Fruit fly (Drosophila melanogaster) Kc167 (cell line): ENCODE results near the gene beta4GalNAcTB.

Experiments
- Myc ChIP-seq: fragments of >200 bp; optimal IDR thresholded peaks from 2 replicates; lab custom pipeline; 2017; ENCODE audit warnings: missing external identifiers
- Sin3A ChIP-seq: fragments of >200 bp; optimal IDR thresholded peaks from 2 replicates; lab custom pipeline; 2018; ENCODE audit warnings: missing external identifiers
- h ChIP-seq: fragments of >200 bp; optimal IDR thresholded peaks from 3 replicates; lab custom pipeline; 2018; ENCODE audit warnings: missing external identifiers
- insv ChIP-seq: fragments of >200 bp; optimal IDR thresholded peaks from 3 replicates; lab custom pipeline; 2018; ENCODE audit warnings: missing external identifiers
- psq ChIP-seq: fragments of >200 bp; optimal IDR thresholded peaks from 2 replicates; lab custom pipeline; 2017; ENCODE audit warnings: missing external identifiers
- ttk ChIP-seq: sonication (Bioruptor generic); optimal IDR thresholded peaks from 2 replicates; lab custom pipeline; 2017; ENCODE audit warnings: missing external identifiers

DNA sequence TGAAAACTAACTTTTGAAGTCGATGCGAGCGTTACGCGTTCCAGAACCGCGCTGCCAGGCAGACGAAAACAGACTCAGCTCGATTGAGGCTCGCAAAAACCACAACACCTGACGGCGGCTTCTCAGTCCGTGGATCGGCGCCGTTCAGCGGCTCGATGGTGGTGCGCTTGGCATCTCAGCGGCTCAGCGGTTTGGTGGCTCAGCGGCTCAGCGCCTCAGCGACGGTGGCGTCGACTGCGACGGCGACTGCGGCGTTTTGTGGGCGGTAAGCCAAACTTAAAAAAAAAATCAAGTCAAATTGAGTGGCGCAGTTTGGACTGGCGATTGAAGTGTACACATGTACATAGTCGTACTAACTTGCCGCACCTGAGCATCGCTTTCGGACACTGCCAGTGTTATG lies 13.4 kb downstream of the beta4GalNAcTB start, which contains the start of gene wat:
- TF ChIP-seq Sin3A (lab: Kevin White, UChicago) (no peak), h (lab: Kevin White, UChicago) (no peak), psq (lab: Kevin White, UChicago) (no peak), insv (lab: Kevin White, UChicago) (no peak), Myc (lab: Kevin White, UChicago) (no peak), ttk (lab: Kevin White, UChicago) (no peak)
